Worm (Caenorhabditis elegans) whole organism, L3 larva: ENCODE data around the gene R09A8.2.

Source experiments
- ZK546.5 ChIP-seq: sonication (generic microtip); optimal IDR thresholded peaks from 2 replicates; lab custom pipeline; 2017; ENCODE audit warnings: missing biosample characterization, missing genetic modification characterization
- ama-1 ChIP-seq: fragments of 150-350 bp; optimal IDR thresholded peaks from 2 replicates; lab custom pipeline; 2018
- ceh-82 ChIP-seq: fragments of 150-350 bp; optimal IDR thresholded peaks from 2 replicates; lab custom pipeline; 2014; ENCODE audit warnings: missing biosample characterization, missing genetic modification characterization
- daf-12 ChIP-seq: fragments of 150-350 bp; optimal IDR thresholded peaks from 2 replicates; lab custom pipeline; 2014; ENCODE audit warnings: missing biosample characterization, missing genetic modification reagents, missing genetic modification characterization
- lin-15B ChIP-seq: fragments of 150-350 bp; optimal IDR thresholded peaks from 2 replicates; lab custom pipeline; 2014; ENCODE audit warnings: missing biosample characterization, missing genetic modification characterization
- nhr-12 ChIP-seq: fragments of 150-350 bp; optimal IDR thresholded peaks from 2 replicates; lab custom pipeline; 2014; ENCODE audit warnings: missing biosample characterization, missing genetic modification characterization
- nhr-25 ChIP-seq: sonication (generic microtip); optimal IDR thresholded peaks from 2 replicates; lab custom pipeline; 2017; ENCODE audit warnings: missing biosample characterization, missing genetic modification characterization
- pqm-1 ChIP-seq: fragments of 150-350 bp; optimal IDR thresholded peaks from 2 replicates; lab custom pipeline; 2017; ENCODE audit warnings: missing biosample characterization, missing genetic modification characterization, inconsistent platforms
- ztf-11 ChIP-seq: fragments of 150-350 bp; optimal IDR thresholded peaks from 2 replicates; lab custom pipeline; 2014; ENCODE audit warnings: missing biosample characterization, missing genetic modification characterization

- TF ChIP-seq ceh-82 (tag; lab: Kevin White, UChicago), result no peak
- peak; percentile 66 for TF ChIP-seq nhr-25 (tag; lab: Kevin White, UChicago)
- TF ChIP-seq ama-1, result no peak
- TF ChIP-seq ztf-11 (tag; lab: Kevin White, UChicago), result no peak
- TF ChIP-seq ZK546.5 (tag; lab: Kevin White, UChicago), result no peak
- no peak for TF ChIP-seq nhr-12
- no peak for TF ChIP-seq lin-15B (tag; lab: Kevin White, UChicago)
- TF ChIP-seq pqm-1, result no peak
- no peak for TF ChIP-seq daf-12 (tag; lab: Kevin White, UChicago)
These were observed 26.6 kb downstream of the R09A8.2 start for ce11 chrX:12645846-12646245.
